Fruit fly (Drosophila melanogaster): ENCODE data around the gene CG34347.

The CG34347 gene

DNA sequence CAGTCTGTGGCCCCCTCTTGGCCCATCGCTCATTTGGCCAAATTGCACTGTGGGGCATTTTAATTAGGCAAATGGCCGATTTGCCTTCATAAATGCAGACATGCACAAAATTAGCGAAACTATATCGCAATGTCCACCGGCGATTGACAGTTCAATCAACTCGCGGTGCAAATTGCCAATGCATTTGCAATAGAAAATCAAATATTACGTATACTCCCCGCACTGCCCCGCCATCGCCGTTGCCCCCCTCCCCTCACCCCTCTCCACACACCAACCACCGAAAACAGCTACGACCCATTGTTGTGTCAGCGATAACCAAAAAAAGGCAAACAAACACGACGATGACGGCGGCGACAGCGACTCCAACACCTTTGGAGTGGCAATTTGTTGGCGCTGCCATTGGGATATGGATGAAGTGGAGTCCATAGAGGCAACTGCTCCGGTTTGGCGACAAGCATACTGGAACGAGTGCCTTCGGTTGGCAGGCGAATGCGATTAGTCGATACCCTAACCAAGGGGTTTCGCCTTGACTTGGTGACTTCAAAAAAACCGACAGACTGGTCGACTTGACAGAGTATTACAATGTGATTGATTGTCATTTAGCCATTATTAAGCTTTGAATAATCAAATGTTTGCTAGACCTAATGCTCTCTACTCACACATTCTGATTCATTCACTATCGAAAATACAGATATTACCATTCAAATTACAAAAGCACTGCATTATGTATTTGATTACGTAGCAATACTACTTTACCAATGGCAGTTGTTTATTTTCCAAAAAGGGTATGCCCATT is 8.7 kb downstream of the CG34347 start:
- TF ChIP-seq CG14655 (GFP tag; optimal IDR thresholded peaks at IDR 0.05) (peak; percentile 73), CG34367 (tag; optimal IDR thresholded peaks at IDR 0.05) (peak; percentile 35), CG8301 (tag; optimal IDR thresholded peaks at IDR 0.05) (peak; percentile 66), EcR (GFP tag; optimal IDR thresholded peaks at IDR 0.05) (no peak), CG12605 (GFP tag; IDR thresholded peaks at IDR 0.05) (no peak), CG10348 (GFP tag; IDR thresholded peaks at IDR 0.05) (no peak), CG17806 (tag; optimal IDR thresholded peaks at IDR 0.05) (no peak), CG8159 (tag; optimal IDR thresholded peaks at IDR 0.05) (peak; percentile 20), fd96Ca (GFP tag; IDR thresholded peaks at IDR 0.05) (0 out of 3 replicates have a peak, but pooled peaks have one; percentile 54), CG15710 (tag; optimal IDR thresholded peaks at IDR 0.05) (peak; percentile 48), Pif1B (GFP tag; optimal IDR thresholded peaks at IDR 0.05) (no peak), CG32121 (GFP tag; IDR thresholded peaks at IDR 0.05) (no peak; the same call in none of the 2 replicates), Pif1A (GFP tag; optimal IDR thresholded peaks at IDR 0.05) (peak; percentile 26), gl (tag; optimal IDR thresholded peaks at IDR 0.05) (no peak), CG9948 (tag; optimal IDR thresholded peaks at IDR 0.05) (peak; percentile 15)

DNA sequence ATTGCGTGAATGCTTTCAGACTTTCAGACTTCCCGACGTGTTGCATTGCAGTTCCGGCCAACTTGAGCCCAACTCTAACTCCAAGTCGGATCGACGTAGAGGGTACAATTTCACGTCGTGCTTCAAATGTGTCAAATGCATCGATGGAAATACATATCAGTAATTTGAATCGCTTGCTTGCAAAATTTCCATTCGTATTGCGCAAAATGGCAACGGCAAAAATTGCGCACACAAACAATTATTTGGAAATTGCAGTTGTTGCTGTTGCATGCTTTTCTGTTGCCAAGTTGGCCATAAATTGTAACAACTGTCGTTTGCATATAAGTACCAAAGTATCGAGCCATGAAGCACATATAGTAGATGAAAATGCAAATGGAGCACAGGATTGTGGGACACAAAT is 9.5 kb downstream of the CG34347 start:
- TF ChIP-seq Pif1B (GFP tag; optimal IDR thresholded peaks at IDR 0.05), result no peak
- no peak for TF ChIP-seq Ets98B (GFP tag; IDR thresholded peaks at IDR 0.05)

DNA sequence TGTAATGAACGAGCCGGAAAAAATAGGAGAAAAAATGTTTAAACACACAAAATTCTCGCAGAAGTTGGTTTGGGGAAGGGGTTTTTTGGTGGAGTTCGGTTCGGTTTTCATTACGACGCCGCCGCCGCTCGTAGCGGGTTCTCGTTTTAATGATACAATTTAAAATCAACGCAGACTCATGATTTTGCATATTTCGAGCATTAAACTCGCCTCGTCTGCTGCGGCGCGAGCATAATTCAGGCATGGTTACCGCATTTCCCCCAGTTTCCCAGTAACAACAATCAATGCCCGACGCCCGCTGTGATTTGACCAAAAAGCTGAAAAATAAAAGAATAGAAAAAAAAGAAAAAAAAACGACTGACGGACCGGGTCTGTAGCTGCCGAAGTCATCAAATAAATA is 10.5 kb downstream of the CG34347 start:
- TF ChIP-seq CG4496 (GFP tag; IDR thresholded peaks at IDR 0.05) (no peak), fd96Ca (GFP tag; IDR thresholded peaks at IDR 0.05) (no peak), CG12605 (GFP tag; IDR thresholded peaks at IDR 0.05) (no peak)

DNA sequence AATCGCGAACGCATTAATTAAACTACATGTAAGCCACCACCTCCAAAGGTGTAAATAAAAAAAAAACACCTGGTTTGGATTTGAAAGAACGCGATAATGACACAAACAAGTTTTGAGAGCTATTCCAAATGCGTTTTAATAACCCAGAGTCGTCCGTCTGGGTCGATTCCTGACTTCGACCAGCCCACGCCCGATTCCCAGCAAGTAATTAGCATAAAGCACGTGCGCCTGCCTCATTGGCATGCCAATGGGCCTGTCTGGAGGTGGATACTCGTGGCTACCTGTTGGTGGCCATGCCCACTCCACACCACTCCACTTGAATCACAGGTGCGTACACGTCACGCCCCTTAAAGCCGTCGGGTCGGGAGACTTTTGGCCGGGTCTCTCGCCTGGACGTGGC is 11.3 kb downstream of the CG34347 start:
- TF ChIP-seq EcR (GFP tag; optimal IDR thresholded peaks at IDR 0.05) (no peak), Ets98B (GFP tag; IDR thresholded peaks at IDR 0.05) (no peak), CG34367 (tag; optimal IDR thresholded peaks at IDR 0.05) (no peak), fd96Ca (GFP tag; IDR thresholded peaks at IDR 0.05) (no peak), CG9948 (tag; optimal IDR thresholded peaks at IDR 0.05) (no peak), CG15710 (tag; optimal IDR thresholded peaks at IDR 0.05) (no peak), CG14655 (GFP tag; optimal IDR thresholded peaks at IDR 0.05) (no peak), rn (GFP tag; IDR thresholded peaks at IDR 0.05) (no peak), Snoo (tag; optimal IDR thresholded peaks at IDR 0.05) (no peak), CG12605 (GFP tag; IDR thresholded peaks at IDR 0.05) (no peak), CG8301 (tag; optimal IDR thresholded peaks at IDR 0.05) (no peak), CG17806 (tag; optimal IDR thresholded peaks at IDR 0.05) (no peak)

dm6 chr3R:31324474-31324873 is 13.5 kb downstream of the CG34347 start:
- no peak for TF ChIP-seq CG9948 (tag; optimal IDR thresholded peaks at IDR 0.05)
- peak; percentile 45; the same call in 1 of the 3 replicates for TF ChIP-seq CG4496 (GFP tag; IDR thresholded peaks at IDR 0.05)

- TF ChIP-seq CG15710 (tag; optimal IDR thresholded peaks at IDR 0.05) (peak; percentile 53), D1 (tag; optimal IDR thresholded peaks at IDR 0.05) (no peak), fd96Ca (GFP tag; IDR thresholded peaks at IDR 0.05) (peak; percentile 82), CG32121 (GFP tag; IDR thresholded peaks at IDR 0.05) (peak; percentile 82), CG4496 (GFP tag; IDR thresholded peaks at IDR 0.05) (peak; percentile 92), gl (tag; optimal IDR thresholded peaks at IDR 0.05) (peak; percentile 38), CG13204 (GFP tag; optimal IDR thresholded peaks at IDR 0.05) (no peak), rn (GFP tag; IDR thresholded peaks at IDR 0.05) (peak; percentile 68), CG8159 (tag; optimal IDR thresholded peaks at IDR 0.05) (peak; percentile 74), Pif1B (GFP tag; optimal IDR thresholded peaks at IDR 0.05) (peak; percentile 39), Snoo (tag; optimal IDR thresholded peaks at IDR 0.05) (no peak), CG9948 (tag; optimal IDR thresholded peaks at IDR 0.05) (peak; percentile 76), CG8301 (tag; optimal IDR thresholded peaks at IDR 0.05) (peak; percentile 87), CG17806 (tag; optimal IDR thresholded peaks at IDR 0.05) (peak; percentile 77), CG10348 (GFP tag; IDR thresholded peaks at IDR 0.05) (no peak), Pif1A (GFP tag; optimal IDR thresholded peaks at IDR 0.05) (peak; percentile 62), EcR (GFP tag; optimal IDR thresholded peaks at IDR 0.05) (no peak), CG14655 (GFP tag; optimal IDR thresholded peaks at IDR 0.05) (peak; percentile 89), CG34367 (tag; optimal IDR thresholded peaks at IDR 0.05) (peak; percentile 50), CG12605 (GFP tag; IDR thresholded peaks at IDR 0.05) (peak; percentile 71), Ets98B (GFP tag; IDR thresholded peaks at IDR 0.05) (peak; percentile 84)
These were observed 14.1 kb downstream of the CG34347 start for dm6 chr3R:31325055-31325454.

dm6 chr3R:31329809-31330208 is 18.9 kb downstream of the CG34347 start:
- peak; percentile 91 for TF ChIP-seq CG17806 (tag; optimal IDR thresholded peaks at IDR 0.05)
- peak; percentile 47 for TF ChIP-seq EcR (GFP tag; optimal IDR thresholded peaks at IDR 0.05)
- peak; percentile 80 for TF ChIP-seq CG8301 (tag; optimal IDR thresholded peaks at IDR 0.05)
- TF ChIP-seq CG14655 (GFP tag; optimal IDR thresholded peaks at IDR 0.05), result peak; percentile 88
- TF ChIP-seq rn (GFP tag; IDR thresholded peaks at IDR 0.05), result peak; percentile 54
- TF ChIP-seq Snoo (tag; optimal IDR thresholded peaks at IDR 0.05), result no peak
- TF ChIP-seq CG9948 (tag; optimal IDR thresholded peaks at IDR 0.05), result peak; percentile 90
- TF ChIP-seq CG32121 (GFP tag; IDR thresholded peaks at IDR 0.05), result peak; percentile 85
- peak; percentile 4 for TF ChIP-seq D1 (tag; optimal IDR thresholded peaks at IDR 0.05)
- TF ChIP-seq CG10348 (GFP tag; IDR thresholded peaks at IDR 0.05), result peak; percentile 34; the same call in 1 of the 2 replicates
- peak; percentile 83 for TF ChIP-seq CG12605 (GFP tag; IDR thresholded peaks at IDR 0.05)
- TF ChIP-seq Pif1B (GFP tag; optimal IDR thresholded peaks at IDR 0.05), result peak; percentile 53
- peak; percentile 93 for TF ChIP-seq CG8159 (tag; optimal IDR thresholded peaks at IDR 0.05)
- no peak for TF ChIP-seq CG13204 (GFP tag; optimal IDR thresholded peaks at IDR 0.05)
- peak; percentile 46 for TF ChIP-seq gl (tag; optimal IDR thresholded peaks at IDR 0.05)
- peak; percentile 82 for TF ChIP-seq CG15710 (tag; optimal IDR thresholded peaks at IDR 0.05)
- TF ChIP-seq CG34367 (tag; optimal IDR thresholded peaks at IDR 0.05), result peak; percentile 65
- peak; percentile 88 for TF ChIP-seq CG4496 (GFP tag; IDR thresholded peaks at IDR 0.05)
- peak; percentile 68 for TF ChIP-seq fd96Ca (GFP tag; IDR thresholded peaks at IDR 0.05)
- TF ChIP-seq Ets98B (GFP tag; IDR thresholded peaks at IDR 0.05), result peak; percentile 80
- peak; percentile 81 for TF ChIP-seq Pif1A (GFP tag; optimal IDR thresholded peaks at IDR 0.05)

All from whole organism, pupa.